Worm (Caenorhabditis elegans): ENCODE data around the gene lgc-40.

- TF ChIP-seq ceh-82 (tag; optimal IDR thresholded peaks at IDR 0.05) (no peak), peb-1 (tag; optimal IDR thresholded peaks at IDR 0.05) (no peak), nhr-237 (tag; optimal IDR thresholded peaks at IDR 0.05) (no peak), ztf-11 (tag; optimal IDR thresholded peaks at IDR 0.05) (no peak), zag-1 (tag; optimal IDR thresholded peaks at IDR 0.05) (no peak), nhr-23 (tag; optimal IDR thresholded peaks at IDR 0.05) (no peak), R02D3.7 (tag; optimal IDR thresholded peaks at IDR 0.05) (no peak), unc-62 (GFP tag; optimal IDR thresholded peaks at IDR 0.05) (no peak), ztf-4 (tag; optimal IDR thresholded peaks at IDR 0.05) (no peak), lin-39 (tag; optimal IDR thresholded peaks at IDR 0.05) (no peak), blmp-1 (tag; optimal IDR thresholded peaks at IDR 0.05; ENCODE audit: insufficient read depth) (no peak), ama-1 (optimal IDR thresholded peaks at IDR 0.05) (no peak), lin-11 (tag; optimal IDR thresholded peaks at IDR 0.05) (no peak), elt-3 (tag; optimal IDR thresholded peaks at IDR 0.05) (no peak)
Measured at ce11 chrX:2316205-2316604, 43.7 kb upstream of the lgc-40 start.

Data from whole organism, L2 larva.